Worm (Caenorhabditis elegans): Measurements from ENCODE around the gene lgc-12.

ce11 chrIII:7570083-7570695 is 8.2 kb downstream of the lgc-12 start, which contains the start of gene R13A5.7:
- TF ChIP-seq R02D3.7 (tag; optimal IDR thresholded peaks at IDR 0.05), result no peak
- TF ChIP-seq nhr-237 (tag; optimal IDR thresholded peaks at IDR 0.05), result no peak
- TF ChIP-seq ama-1 (optimal IDR thresholded peaks at IDR 0.05), result no peak
- no peak for TF ChIP-seq unc-39 (tag; optimal IDR thresholded peaks at IDR 0.05)
- TF ChIP-seq unc-62 (GFP tag; optimal IDR thresholded peaks at IDR 0.05), result no peak
- TF ChIP-seq ceh-82 (tag; optimal IDR thresholded peaks at IDR 0.05), result no peak

All from whole organism, L2 larva.